Fruit fly (Drosophila melanogaster): ENCODE measurements around the gene CG43230.

- no peak for TF ChIP-seq Dif (GFP tag; optimal IDR thresholded peaks at IDR 0.05; ENCODE audit: partially characterized antibody)
- TF ChIP-seq Hr78 (GFP tag; optimal IDR thresholded peaks at IDR 0.05), result no peak
- TF ChIP-seq Hnf4 (GFP tag; optimal IDR thresholded peaks at IDR 0.05), result no peak
- TF ChIP-seq usp (GFP tag; optimal IDR thresholded peaks at IDR 0.05), result no peak
- TF ChIP-seq Jra (GFP tag; optimal IDR thresholded peaks at IDR 0.05), result no peak
- TF ChIP-seq foxo (GFP tag; optimal IDR thresholded peaks at IDR 0.05), result no peak
- TF ChIP-seq dmrt93B (GFP tag; optimal IDR thresholded peaks at IDR 0.05), result no peak
- no peak for TF ChIP-seq CG9705 (GFP tag; optimal IDR thresholded peaks at IDR 0.05)
- no peak for TF ChIP-seq Abd-B (GFP tag; optimal IDR thresholded peaks at IDR 0.05)
Observed at dm6 chr2L:15244708-15245107, 29.7 kb downstream of the CG43230 start.

Data from whole organism, wandering third instar larva.